Worm (Caenorhabditis elegans): ENCODE data around the gene M03B6.4.

The M03B6.4 gene

ce11 chrX:13850359-13850758 lies 8.3 kb upstream of the M03B6.4 start:
- TF ChIP-seq elt-2 (tag; optimal IDR thresholded peaks at IDR 0.05) (peak; percentile 51), ama-1 (optimal IDR thresholded peaks at IDR 0.05) (no peak)

ce11 chrX:13851590-13851989 lies 7.1 kb upstream of the M03B6.4 start:
- TF ChIP-seq nhr-25 (tag; optimal IDR thresholded peaks at IDR 0.05) (no peak), fos-1 (tag; optimal IDR thresholded peaks at IDR 0.05) (no peak), egl-5 (tag; optimal IDR thresholded peaks at IDR 0.05) (peak; percentile 37), jun-1 (tag; optimal IDR thresholded peaks at IDR 0.05) (no peak), nhr-28 (tag; optimal IDR thresholded peaks at IDR 0.05) (no peak), mdl-1 (tag; optimal IDR thresholded peaks at IDR 0.05) (no peak), mml-1 (tag; optimal IDR thresholded peaks at IDR 0.05) (no peak), ztf-4 (tag; optimal IDR thresholded peaks at IDR 0.05) (no peak), elt-1 (tag; optimal IDR thresholded peaks at IDR 0.05) (no peak), nhr-237 (tag; optimal IDR thresholded peaks at IDR 0.05) (no peak), pqm-1 (tag; optimal IDR thresholded peaks at IDR 0.05) (peak; percentile 31), daf-12 (tag; optimal IDR thresholded peaks at IDR 0.05) (no peak), elt-2 (tag; optimal IDR thresholded peaks at IDR 0.05) (peak; percentile 24)

- TF ChIP-seq skn-1 (tag; optimal IDR thresholded peaks at IDR 0.05) (no peak), nhr-25 (tag; optimal IDR thresholded peaks at IDR 0.05) (no peak), lin-15B (tag; optimal IDR thresholded peaks at IDR 0.05) (no peak), unc-39 (tag; optimal IDR thresholded peaks at IDR 0.05) (no peak), nhr-28 (tag; optimal IDR thresholded peaks at IDR 0.05) (no peak), zag-1 (tag; optimal IDR thresholded peaks at IDR 0.05) (no peak), mdl-1 (tag; optimal IDR thresholded peaks at IDR 0.05) (no peak), egl-5 (tag; optimal IDR thresholded peaks at IDR 0.05) (no peak), nhr-43 (tag; optimal IDR thresholded peaks at IDR 0.05; ENCODE audit: poor library complexity, severe bottlenecking) (no peak)
Measured at ce11 chrX:13852606-13853005, 6.0 kb upstream of the M03B6.4 start, which contains the start of gene mct-3. Gene mct-3, plus strand, starts transcription at chrX:13852906.

ce11 chrX:13855928-13856327 lies 2.7 kb upstream of the M03B6.4 start:
- TF ChIP-seq fkh-10 (GFP tag; optimal IDR thresholded peaks at IDR 0.05) (no peak), nhr-11 (tag; optimal IDR thresholded peaks at IDR 0.05) (no peak), ztf-11 (tag; optimal IDR thresholded peaks at IDR 0.05) (no peak), nfya-1 (tag; optimal IDR thresholded peaks at IDR 0.05; ENCODE audit: insufficient read depth) (no peak), eor-1 (tag; optimal IDR thresholded peaks at IDR 0.05) (no peak), pqm-1 (tag; optimal IDR thresholded peaks at IDR 0.05) (no peak), nhr-76 (tag; optimal IDR thresholded peaks at IDR 0.05) (no peak), ceh-16 (tag; optimal IDR thresholded peaks at IDR 0.05) (no peak), daf-12 (tag; optimal IDR thresholded peaks at IDR 0.05) (no peak), lin-15B (tag; optimal IDR thresholded peaks at IDR 0.05) (no peak), pha-4 (tag; optimal IDR thresholded peaks at IDR 0.05) (no peak), hmg-11 (tag; optimal IDR thresholded peaks at IDR 0.05) (no peak), fkh-2 (tag; optimal IDR thresholded peaks at IDR 0.05) (no peak), ztf-4 (tag; optimal IDR thresholded peaks at IDR 0.05) (no peak), nhr-23 (tag; optimal IDR thresholded peaks at IDR 0.05) (no peak), elt-3 (tag; optimal IDR thresholded peaks at IDR 0.05) (no peak), tbx-2 (tag; optimal IDR thresholded peaks at IDR 0.05) (no peak)

- TF ChIP-seq pqm-1 (tag; optimal IDR thresholded peaks at IDR 0.05): no peak
- TF ChIP-seq nfya-1 (tag; optimal IDR thresholded peaks at IDR 0.05; ENCODE audit: insufficient read depth): no peak
- no peak for TF ChIP-seq tbx-2 (tag; optimal IDR thresholded peaks at IDR 0.05)
- TF ChIP-seq nhr-23 (tag; optimal IDR thresholded peaks at IDR 0.05): peak; percentile 3
- no peak for TF ChIP-seq zag-1 (tag; optimal IDR thresholded peaks at IDR 0.05)
- TF ChIP-seq fkh-10 (GFP tag; optimal IDR thresholded peaks at IDR 0.05): no peak
- TF ChIP-seq nhr-25 (tag; optimal IDR thresholded peaks at IDR 0.05): no peak
- no peak for TF ChIP-seq mdl-1 (tag; optimal IDR thresholded peaks at IDR 0.05)
Measured at ce11 chrX:13864191-13864590, 5.5 kb downstream of the M03B6.4 start, which contains the start of gene M03B6.3. Gene M03B6.3, minus strand, starts transcription at chrX:13864292.

- no peak for TF ChIP-seq unc-62 (GFP tag; optimal IDR thresholded peaks at IDR 0.05)
- peak; percentile 17 for TF ChIP-seq egl-5 (tag; optimal IDR thresholded peaks at IDR 0.05)
- TF ChIP-seq mml-1 (tag; optimal IDR thresholded peaks at IDR 0.05): no peak
Measured at ce11 chrX:13871110-13871509, 12.5 kb downstream of the M03B6.4 start.
